Fruit fly (Drosophila melanogaster) whole organism, embryonic: Measurements from ENCODE around the gene CG13250.

Experiments used
- Abd-B ChIP-seq: fragments of 200-800 bp; sonication (Bioruptor generic); optimal IDR thresholded peaks from 2 replicates; lab custom pipeline; 2018; ENCODE audit warnings: missing biosample characterization, mild to moderate bottlenecking, missing genetic modification characterization, moderate library complexity
- Asciz ChIP-seq: fragments of 200-800 bp; sonication (Bioruptor generic); optimal IDR thresholded peaks from 2 replicates; lab custom pipeline; 2017; ENCODE audit warnings: missing biosample characterization, mild to moderate bottlenecking, missing genetic modification characterization, missing genetic modification reagents
- Atf6 ChIP-seq: fragments of 200-800 bp; sonication (Bioruptor generic); IDR thresholded peaks from 2 replicates; pipeline ENCODE4 v1.3.6; 2022; ENCODE audit warnings: missing biosample characterization, missing genetic modification characterization
- Bdp1 ChIP-seq: fragments of 200-800 bp; sonication (Bioruptor generic); optimal IDR thresholded peaks from 3 replicates; lab custom pipeline; 2016; ENCODE audit warnings: missing biosample characterization, missing genetic modification characterization
- CG11398 ChIP-seq: fragments of 200-800 bp; sonication (Bioruptor generic); optimal IDR thresholded peaks from 2 replicates; lab custom pipeline; 2016; ENCODE audit warnings: missing biosample characterization, missing genetic modification characterization
- CG13296 ChIP-seq: fragments of 200-800 bp; sonication (Bioruptor generic); optimal IDR thresholded peaks from 3 replicates; lab custom pipeline; 2018; ENCODE audit warnings: missing biosample characterization, mild to moderate bottlenecking, missing genetic modification characterization
- CG1602 ChIP-seq: fragments of 200-800 bp; sonication (Bioruptor generic); optimal IDR thresholded peaks from 3 replicates; lab custom pipeline; 2016; ENCODE audit warnings: missing biosample characterization, missing genetic modification characterization
- CG1603 ChIP-seq: fragments of 200-800 bp; sonication (Bioruptor generic); optimal IDR thresholded peaks from 2 replicates; lab custom pipeline; 2019; ENCODE audit warnings: missing biosample characterization, mild to moderate bottlenecking, missing genetic modification characterization, moderate library complexity
- CG17802 ChIP-seq: fragments of 200-800 bp; sonication (Bioruptor generic); optimal IDR thresholded peaks from 2 replicates; lab custom pipeline; 2018; ENCODE audit warnings: missing biosample characterization, mild to moderate bottlenecking, missing genetic modification characterization, moderate library complexity
- CG17912 ChIP-seq: fragments of 200-800 bp; sonication (Bioruptor generic); optimal IDR thresholded peaks from 2 replicates; lab custom pipeline; 2018; ENCODE audit warnings: missing biosample characterization, mild to moderate bottlenecking, missing genetic modification characterization
- CG1832 ChIP-seq: fragments of 200-800 bp; sonication (Bioruptor generic); optimal IDR thresholded peaks from 2 replicates; lab custom pipeline; 2017; ENCODE audit warnings: missing biosample characterization, mild to moderate bottlenecking, missing genetic modification characterization, inconsistent platforms
- CG2129 ChIP-seq: fragments of 200-800 bp; sonication (Bioruptor generic); IDR thresholded peaks from 2 replicates; pipeline ENCODE4 v1.3.6; 2022; ENCODE audit warnings: missing biosample characterization, missing genetic modification characterization; ENCODE audit not compliant: partially characterized antibody
- CG3163 ChIP-seq: fragments of 200-800 bp; sonication (Bioruptor generic); optimal IDR thresholded peaks from 3 replicates; lab custom pipeline; 2016; ENCODE audit warnings: missing biosample characterization, missing genetic modification characterization
- CG34422 ChIP-seq: fragments of 200-800 bp; sonication (Bioruptor generic); IDR thresholded peaks from 3 replicates; pipeline ENCODE4 v1.3.6; 2022; ENCODE audit warnings: missing biosample characterization, missing genetic modification characterization
- CG7556 ChIP-seq: fragments of 200-800 bp; sonication (Bioruptor generic); optimal IDR thresholded peaks from 2 replicates; lab custom pipeline; 2017; ENCODE audit warnings: missing biosample characterization, mild to moderate bottlenecking, missing genetic modification characterization
- CG9727 ChIP-seq: fragments of 200-800 bp; sonication (Bioruptor generic); optimal IDR thresholded peaks from 3 replicates; lab custom pipeline; 2017; ENCODE audit warnings: missing biosample characterization, mild to moderate bottlenecking, missing genetic modification characterization
- CG9797 ChIP-seq: fragments of 200-800 bp; sonication (Bioruptor generic); optimal IDR thresholded peaks from 3 replicates; lab custom pipeline; 2018; ENCODE audit warnings: missing biosample characterization, mild to moderate bottlenecking, missing genetic modification characterization
- Dll ChIP-seq: fragments of 200-800 bp; sonication (Bioruptor generic); IDR thresholded peaks from 4 replicates; pipeline ENCODE4 v1.3.6; 2022; ENCODE audit warnings: missing biosample characterization, missing genetic modification characterization; ENCODE audit not compliant: partially characterized antibody
- Ets97D ChIP-seq: fragments of 200-800 bp; sonication (Bioruptor generic); optimal IDR thresholded peaks from 3 replicates; lab custom pipeline; 2016; ENCODE audit warnings: missing biosample characterization, missing genetic modification characterization
- HLH4C ChIP-seq: fragments of 200-800 bp; sonication (Bioruptor generic); IDR thresholded peaks from 3 replicates; pipeline ENCODE4 v1.3.6; 2022; ENCODE audit warnings: missing biosample characterization, missing genetic modification characterization; ENCODE audit not compliant: partially characterized antibody
- HLH54F ChIP-seq: fragments of 200-800 bp; sonication (Bioruptor generic); optimal IDR thresholded peaks from 3 replicates; lab custom pipeline; 2016; ENCODE audit warnings: missing biosample characterization, missing genetic modification characterization
- HmgD ChIP-seq: fragments of 200-800 bp; sonication (Bioruptor generic); optimal IDR thresholded peaks from 3 replicates; lab custom pipeline; 2016; ENCODE audit warnings: missing biosample characterization, missing genetic modification characterization
- Hmx ChIP-seq: fragments of 200-800 bp; sonication (Bioruptor generic); optimal IDR thresholded peaks from 2 replicates; lab custom pipeline; 2016; ENCODE audit warnings: missing biosample characterization, missing genetic modification characterization
- Hr39 ChIP-seq: fragments of >200 bp; optimal IDR thresholded peaks from 2 replicates; lab custom pipeline; 2017
- Meics ChIP-seq: fragments of 200-800 bp; sonication (Bioruptor generic); optimal IDR thresholded peaks from 2 replicates; lab custom pipeline; 2017; ENCODE audit warnings: missing biosample characterization, mild to moderate bottlenecking, missing genetic modification characterization
- Opbp ChIP-seq: fragments of 200-800 bp; sonication (Bioruptor generic); IDR thresholded peaks from 3 replicates; pipeline ENCODE4 v1.3.6; 2022; ENCODE audit warnings: missing biosample characterization, missing genetic modification characterization; ENCODE audit not compliant: partially characterized antibody
- Ssrp ChIP-seq: fragments of 200-800 bp; sonication (Bioruptor generic); optimal IDR thresholded peaks from 2 replicates; lab custom pipeline; 2018; ENCODE audit warnings: missing biosample characterization, mild to moderate bottlenecking, missing genetic modification characterization, moderate library complexity
- az2 ChIP-seq: fragments of 200-800 bp; sonication (Bioruptor generic); optimal IDR thresholded peaks from 3 replicates; lab custom pipeline; 2016; ENCODE audit warnings: missing biosample characterization, missing genetic modification characterization
- bbx ChIP-seq: fragments of 200-800 bp; sonication (Bioruptor generic); IDR thresholded peaks from 2 replicates; pipeline ENCODE4 v1.3.6; 2022; ENCODE audit warnings: missing biosample characterization, missing genetic modification characterization; ENCODE audit not compliant: partially characterized antibody
- btn ChIP-seq: fragments of 200-800 bp; sonication (Bioruptor generic); optimal IDR thresholded peaks from 2 replicates; lab custom pipeline; 2016; ENCODE audit warnings: missing biosample characterization, missing genetic modification characterization
- cwo ChIP-seq: fragments of 200-800 bp; sonication (Bioruptor generic); optimal IDR thresholded peaks from 3 replicates; lab custom pipeline; 2017; ENCODE audit warnings: missing biosample characterization, missing genetic modification characterization, mild to moderate bottlenecking, moderate library complexity, missing genetic modification reagents
- dpn ChIP-seq, 2 experiments: fragments of 200-800 bp; sonication (Bioruptor generic); optimal IDR thresholded peaks; 3 replicates each; lab custom pipeline; 2016; ENCODE audit warnings: missing biosample characterization in 2 of 2, missing genetic modification characterization in 2 of 2
- dysf ChIP-seq: fragments of 200-800 bp; sonication (Bioruptor generic); IDR thresholded peaks from 3 replicates; pipeline ENCODE4 v1.3.6; 2022; ENCODE audit warnings: missing biosample characterization, missing genetic modification characterization
- ems ChIP-seq: fragments of 200-800 bp; sonication (Bioruptor generic); optimal IDR thresholded peaks from 3 replicates; lab custom pipeline; 2016; ENCODE audit warnings: missing biosample characterization, missing genetic modification characterization
- esg ChIP-seq: fragments of 200-800 bp; sonication (Bioruptor generic); conservative IDR thresholded peaks from 2 replicates; pipeline ENCODE4 v1.3.6; 2022; ENCODE audit warnings: missing biosample characterization, missing genetic modification characterization
- hbn ChIP-seq: fragments of 200-800 bp; sonication (Bioruptor generic); IDR thresholded peaks from 2 replicates; pipeline ENCODE4 v1.3.6; 2022; ENCODE audit warnings: missing biosample characterization, missing genetic modification characterization; ENCODE audit not compliant: partially characterized antibody
- hth ChIP-seq: fragments of >200 bp; optimal IDR thresholded peaks from 2 replicates; lab custom pipeline; 2017; ENCODE audit warnings: inconsistent platforms
- inv ChIP-seq: fragments of 200-800 bp; sonication (Bioruptor generic); IDR thresholded peaks from 2 replicates; pipeline ENCODE4 v1.3.6; 2022; ENCODE audit warnings: missing biosample characterization, missing genetic modification characterization; ENCODE audit not compliant: partially characterized antibody
- lbe ChIP-seq: fragments of 200-800 bp; sonication (Bioruptor generic); optimal IDR thresholded peaks from 2 replicates; lab custom pipeline; 2016; ENCODE audit warnings: missing biosample characterization, mild to moderate bottlenecking, missing genetic modification characterization
- lov ChIP-seq, 2 experiments: fragments of 200-800 bp in 1 of 2; fragments of >200 bp in 1 of 2; sonication (Bioruptor generic) in 1 of 2; IDR thresholded peaks in 1 of 2; optimal IDR thresholded peaks in 1 of 2; 2 replicates in 1 of 2; 3 replicates in 1 of 2; pipeline versions ENCODE4 v1.3.6 to Lab custom; 2017 to 2022; ENCODE audit warnings: missing biosample characterization in 1 of 2, missing genetic modification characterization in 1 of 2
- nmo ChIP-seq: fragments of 200-800 bp; sonication (Bioruptor generic); optimal IDR thresholded peaks from 2 replicates; lab custom pipeline; 2018; ENCODE audit warnings: missing biosample characterization, mild to moderate bottlenecking, missing genetic modification characterization, moderate library complexity
- odd ChIP-seq: fragments of 200-800 bp; sonication (Bioruptor generic); optimal IDR thresholded peaks from 2 replicates; lab custom pipeline; 2017; ENCODE audit warnings: missing biosample characterization, mild to moderate bottlenecking, missing genetic modification characterization
- p53 ChIP-seq: fragments of 200-800 bp; sonication (Bioruptor generic); optimal IDR thresholded peaks from 2 replicates; lab custom pipeline; 2016; ENCODE audit warnings: missing biosample characterization, missing genetic modification characterization
- pan ChIP-seq, 4 experiments: fragments of >200 bp in 3 of 4; fragments of 200-800 bp in 1 of 4; sonication (Bioruptor generic) in 1 of 4; optimal IDR thresholded peaks in 3 of 4; IDR thresholded peaks in 1 of 4; 2 replicates each; pipeline versions ENCODE4 v1.3.6 to Lab custom; 2017 to 2022; ENCODE audit warnings: missing biosample characterization in 2 of 4, missing genetic modification characterization in 2 of 4, mixed read lengths in 1 of 4
- pzg ChIP-seq: fragments of 200-800 bp; sonication (Bioruptor generic); optimal IDR thresholded peaks from 3 replicates; lab custom pipeline; 2018; ENCODE audit warnings: missing biosample characterization, mild to moderate bottlenecking, missing genetic modification characterization, moderate library complexity
- sima ChIP-seq: fragments of 200-800 bp; sonication (Bioruptor generic); optimal IDR thresholded peaks from 2 replicates; lab custom pipeline; 2016; ENCODE audit warnings: missing biosample characterization, missing genetic modification characterization
- stwl ChIP-seq: fragments of 200-800 bp; sonication (Bioruptor generic); optimal IDR thresholded peaks from 3 replicates; lab custom pipeline; 2018; ENCODE audit warnings: missing biosample characterization, mild to moderate bottlenecking, missing genetic modification characterization, moderate library complexity
- tap ChIP-seq: fragments of 200-800 bp; optimal IDR thresholded peaks from 3 replicates; lab custom pipeline; 2019; ENCODE audit warnings: missing biosample characterization, mild to moderate bottlenecking, missing genetic modification characterization, moderate library complexity
- wdn ChIP-seq: fragments of 200-800 bp; sonication (Bioruptor generic); IDR thresholded peaks from 2 replicates; pipeline ENCODE4 v1.3.6; 2022; ENCODE audit warnings: missing biosample characterization, missing genetic modification characterization

The CG13250 gene

dm6 chr3L:20526196-20526740 is 7.2 kb upstream of the CG13250 start, which contains the start of gene Nubp2 (continued):
- TF ChIP-seq CG1832 (no peak), CG34422 (peak; percentile 91), Ssrp (tag; lab: Kevin White, UChicago) (peak; percentile 97), CG2129 (GFP tag; lab: Robert Waterston, UW) (no peak), odd (GFP tag; lab: Kevin White, UChicago) (peak; percentile 90), btn (GFP tag; lab: Kevin White, UChicago) (peak; percentile 51), inv (GFP tag; lab: Robert Waterston, UW) (no peak), dpn (GFP tag; optimal IDR thresholded peaks at IDR 0.05; lab: Kevin White, UChicago) (peak; percentile 96 to 97), Hr39 (lab: Kevin White, UChicago) (no peak), ems (GFP tag; lab: Kevin White, UChicago) (peak; percentile 94), HLH54F (GFP tag; lab: Kevin White, UChicago) (peak; percentile 97), cwo (peak; percentile 88), pan (optimal IDR thresholded peaks at IDR 0.05; lab: Kevin White, UChicago) (no peak), pan (GFP tag; optimal IDR thresholded peaks at IDR 0.05 in 1 of 2, IDR thresholded peaks at IDR 0.05 in 1 of 2) (peak in 1 of 2 experiments; percentile 90), wdn (GFP tag; lab: Robert Waterston, UW) (peak; percentile 85), CG3163 (GFP tag; lab: Kevin White, UChicago) (peak; percentile 71), Ets97D (peak; percentile 84), Abd-B (GFP tag; lab: Kevin White, UChicago) (peak; percentile 98), Dll (no peak; the same call in 3 of the 4 replicates), esg (GFP tag; lab: Robert Waterston, UW) (peak; percentile 93), CG11398 (peak; percentile 70), CG17912 (peak; percentile 64), lov (optimal IDR thresholded peaks at IDR 0.05; lab: Kevin White, UChicago) (no peak), lov (GFP tag; IDR thresholded peaks at IDR 0.05; lab: Robert Waterston, UW) (no peak), lbe (peak; percentile 74), bbx (GFP tag; lab: Robert Waterston, UW) (no peak), tap (tag; lab: Kevin White, UChicago) (peak; percentile 89), stwl (peak; percentile 79), hbn (GFP tag; lab: Robert Waterston, UW) (no peak), CG9727 (GFP tag; lab: Kevin White, UChicago) (peak; percentile 96), Opbp (GFP tag; lab: Robert Waterston, UW) (no peak), p53 (peak; percentile 77), CG13296 (peak; percentile 93), hth (lab: Kevin White, UChicago) (no peak), CG1603 (tag; lab: Kevin White, UChicago) (peak; percentile 86), dysf (GFP tag; lab: Robert Waterston, UW) (peak; percentile 95), HLH4C (no peak), Asciz (GFP tag; lab: Kevin White, UChicago) (peak; percentile 86), az2 (GFP tag; lab: Kevin White, UChicago) (peak; percentile 96), Bdp1 (GFP tag; lab: Kevin White, UChicago) (peak; percentile 88), pzg (peak; percentile 65), Atf6 (GFP tag; lab: Robert Waterston, UW) (peak; percentile 94), nmo (peak; percentile 98), CG17802 (tag; lab: Kevin White, UChicago) (peak; percentile 76), CG1602 (peak; percentile 97), Meics (GFP tag; lab: Kevin White, UChicago) (peak; percentile 96), Hmx (peak; percentile 91), CG9797 (GFP tag; lab: Kevin White, UChicago) (peak; percentile 40), HmgD (GFP tag; lab: Kevin White, UChicago) (peak; percentile 40), sima (GFP tag; lab: Kevin White, UChicago) (peak; percentile 70), CG7556 (GFP tag; lab: Kevin White, UChicago) (peak; percentile 95)
